Worm (Caenorhabditis elegans) whole organism, early embryonic: ENCODE data around the gene T07H8.11.

Experiments used
- B0310.2 ChIP-seq: sonication (generic microtip); optimal IDR thresholded peaks from 2 replicates; lab custom pipeline; 2016; ENCODE audit warnings: mild to moderate bottlenecking, missing genetic modification characterization, missing compliant biosample characterization
- F13C5.2 ChIP-seq: sonication (generic microtip); optimal IDR thresholded peaks from 2 replicates; lab custom pipeline; 2017; ENCODE audit warnings: mild to moderate bottlenecking, missing genetic modification characterization, inconsistent platforms, missing compliant biosample characterization
- aly-1 ChIP-seq: sonication (generic microtip); optimal IDR thresholded peaks from 2 replicates; lab custom pipeline; 2016; ENCODE audit warnings: missing genetic modification characterization, missing compliant biosample characterization
- ama-1 ChIP-seq: fragments of 150-350 bp; optimal IDR thresholded peaks from 2 replicates; lab custom pipeline; 2014
- ceh-13 ChIP-seq: fragments of 200-800 bp; sonication (Bioruptor generic); optimal IDR thresholded peaks from 2 replicates; lab custom pipeline; 2018; ENCODE audit warnings: mild to moderate bottlenecking, missing genetic modification characterization, missing compliant biosample characterization
- ceh-36 ChIP-seq: sonication (generic microtip); optimal IDR thresholded peaks from 2 replicates; lab custom pipeline; 2016; ENCODE audit warnings: missing genetic modification characterization, inconsistent platforms, missing compliant biosample characterization
- ets-7 ChIP-seq: sonication (generic microtip); optimal IDR thresholded peaks from 2 replicates; lab custom pipeline; 2016; ENCODE audit warnings: missing genotype, missing genetic modification characterization, missing compliant biosample characterization
- flt-1 ChIP-seq: fragments of 200-800 bp; sonication (Bioruptor generic); IDR thresholded peaks from 2 replicates; pipeline ENCODE4 v1.3.6; 2022; ENCODE audit warnings: missing genetic modification characterization, missing compliant biosample characterization
- hmbx-1 ChIP-seq: sonication (generic microtip); optimal IDR thresholded peaks from 2 replicates; lab custom pipeline; 2016; ENCODE audit warnings: mild to moderate bottlenecking, missing genetic modification characterization, missing compliant biosample characterization
- hmg-4 ChIP-seq: fragments of 200-800 bp; sonication (Bioruptor generic); optimal IDR thresholded peaks from 2 replicates; lab custom pipeline; 2018; ENCODE audit warnings: mild to moderate bottlenecking, missing genetic modification characterization, missing compliant biosample characterization
- hnd-1 ChIP-seq: sonication (generic microtip); optimal IDR thresholded peaks from 2 replicates; lab custom pipeline; 2016; ENCODE audit warnings: missing genetic modification characterization, missing compliant biosample characterization
- pes-1 ChIP-seq: fragments of 200-800 bp; sonication (Bioruptor generic); IDR thresholded peaks from 2 replicates; pipeline ENCODE4 v1.3.6; 2022; ENCODE audit warnings: missing genetic modification reagents, missing genetic modification characterization, missing compliant biosample characterization
- scrt-1 ChIP-seq: fragments of 200-800 bp; sonication (Bioruptor generic); IDR thresholded peaks from 2 replicates; pipeline ENCODE4 v1.3.6; 2022; ENCODE audit warnings: missing genetic modification characterization, missing compliant biosample characterization
- sea-1 ChIP-seq: fragments of 200-800 bp; sonication (Bioruptor generic); conservative IDR thresholded peaks from 2 replicates; pipeline ENCODE4 v1.3.6; 2022; ENCODE audit warnings: missing genetic modification characterization, missing compliant biosample characterization
- tbx-11 ChIP-seq: fragments of 200-800 bp; sonication (Bioruptor generic); IDR thresholded peaks from 2 replicates; pipeline ENCODE4 v1.3.6; 2022; ENCODE audit warnings: missing genetic modification characterization, missing compliant biosample characterization
- tbx-37 ChIP-seq: fragments of 200-800 bp; sonication (Bioruptor generic); conservative IDR thresholded peaks from 2 replicates; pipeline ENCODE4 v1.3.6; 2022; ENCODE audit warnings: missing genetic modification reagents, missing genetic modification characterization, missing compliant biosample characterization
- tra-4 ChIP-seq: sonication (generic microtip); optimal IDR thresholded peaks from 2 replicates; lab custom pipeline; 2017; ENCODE audit warnings: missing genetic modification characterization, missing compliant biosample characterization

T07H8.11 gene

ce11 chrV:6948225-6948624 lies 3.0 kb downstream of the T07H8.11 start, which contains the start of gene Y57E12B.1:
Y57E12B.1 (plus strand) TSS chrV:6948525.
- TF ChIP-seq pes-1 (GFP tag; lab: Robert Waterston, UW) (no peak), ceh-13 (GFP tag; lab: Kevin White, UChicago) (no peak), B0310.2 (no peak), tbx-11 (GFP tag; lab: Robert Waterston, UW) (no peak), flt-1 (GFP tag; lab: Robert Waterston, UW) (no peak), ets-7 (tag; lab: Kevin White, UChicago) (no peak), tbx-37 (no peak), ceh-36 (tag; lab: Kevin White, UChicago) (no peak), sea-1 (GFP tag; lab: Robert Waterston, UW) (no peak), hmg-4 (no peak), hnd-1 (tag; lab: Kevin White, UChicago) (no peak), scrt-1 (GFP tag; lab: Robert Waterston, UW) (no peak)

ce11 chrV:6947442-6947841 lies 3.8 kb downstream of the T07H8.11 start, which contains the start of gene Y57E12B.4:
Y57E12B.4 (minus strand) TSS chrV:6947542.
- no peak for TF ChIP-seq hmbx-1 (tag; lab: Kevin White, UChicago)

- TF ChIP-seq pes-1 (GFP tag; lab: Robert Waterston, UW) (no peak), B0310.2 (no peak)
Measured at ce11 chrV:6935878-6936277, 15.3 kb downstream of the T07H8.11 start, which contains the start of gene Y57E12B.10. Y57E12B.10 (minus strand) TSS chrV:6935978.

ce11 chrV:6934212-6934611 lies 17.0 kb downstream of the T07H8.11 start, which contains the start of gene lipl-6:
lipl-6 (minus strand) TSS chrV:6934312.
- no peak for TF ChIP-seq sea-1 (GFP tag; lab: Robert Waterston, UW)

- TF ChIP-seq tra-4 (tag; lab: Kevin White, UChicago) (no peak), ets-7 (tag; lab: Kevin White, UChicago) (no peak), tbx-11 (GFP tag; lab: Robert Waterston, UW) (no peak), ceh-13 (GFP tag; lab: Kevin White, UChicago) (no peak), flt-1 (GFP tag; lab: Robert Waterston, UW) (no peak), ceh-36 (tag; lab: Kevin White, UChicago) (no peak)
Measured at ce11 chrV:6930284-6930683, 20.9 kb downstream of the T07H8.11 start.

- TF ChIP-seq ceh-13 (GFP tag; lab: Kevin White, UChicago) (no peak), B0310.2 (no peak), tbx-11 (GFP tag; lab: Robert Waterston, UW) (no peak), ceh-36 (tag; lab: Kevin White, UChicago) (no peak), scrt-1 (GFP tag; lab: Robert Waterston, UW) (no peak), ama-1 (lab: Kevin White, UChicago) (no peak), tbx-37 (no peak), ets-7 (tag; lab: Kevin White, UChicago) (no peak), pes-1 (GFP tag; lab: Robert Waterston, UW) (no peak), F13C5.2 (tag; lab: Kevin White, UChicago) (no peak), sea-1 (GFP tag; lab: Robert Waterston, UW) (no peak)
Measured at ce11 chrV:6928938-6929337, 22.3 kb downstream of the T07H8.11 start, which contains the start of gene unc-68. unc-68 (minus strand) TSS chrV:6929038.

ce11 chrV:6926633-6927032 lies 24.6 kb downstream of the T07H8.11 start:
- TF ChIP-seq tra-4 (tag; lab: Kevin White, UChicago) (no peak), scrt-1 (GFP tag; lab: Robert Waterston, UW) (no peak), hmbx-1 (tag; lab: Kevin White, UChicago) (no peak), aly-1 (tag; lab: Kevin White, UChicago) (no peak), F13C5.2 (tag; lab: Kevin White, UChicago) (no peak), hmg-4 (no peak), ceh-36 (tag; lab: Kevin White, UChicago) (no peak), B0310.2 (no peak), tbx-37 (no peak), pes-1 (GFP tag; lab: Robert Waterston, UW) (no peak), sea-1 (GFP tag; lab: Robert Waterston, UW) (no peak), ets-7 (tag; lab: Kevin White, UChicago) (no peak), hnd-1 (tag; lab: Kevin White, UChicago) (no peak), ama-1 (lab: Kevin White, UChicago) (no peak), ceh-13 (GFP tag; lab: Kevin White, UChicago) (no peak), flt-1 (GFP tag; lab: Robert Waterston, UW) (no peak), tbx-11 (GFP tag; lab: Robert Waterston, UW) (no peak)

- TF ChIP-seq scrt-1 (GFP tag; lab: Robert Waterston, UW) (no peak), ceh-13 (GFP tag; lab: Kevin White, UChicago) (no peak), ets-7 (tag; lab: Kevin White, UChicago) (no peak), aly-1 (tag; lab: Kevin White, UChicago) (no peak), pes-1 (GFP tag; lab: Robert Waterston, UW) (no peak)
Measured at ce11 chrV:6919251-6919650, 32.0 kb downstream of the T07H8.11 start.

ce11 chrV:6917280-6917679 lies 33.9 kb downstream of the T07H8.11 start:
- TF ChIP-seq hmbx-1 (tag; lab: Kevin White, UChicago) = no peak
- no peak for TF ChIP-seq ets-7 (tag; lab: Kevin White, UChicago)
- no peak for TF ChIP-seq tra-4 (tag; lab: Kevin White, UChicago)
- TF ChIP-seq aly-1 (tag; lab: Kevin White, UChicago) = no peak
- no peak for TF ChIP-seq sea-1 (GFP tag; lab: Robert Waterston, UW)
- TF ChIP-seq hmg-4 = no peak
- no peak for TF ChIP-seq ceh-13 (GFP tag; lab: Kevin White, UChicago)
- TF ChIP-seq F13C5.2 (tag; lab: Kevin White, UChicago) = no peak
- no peak for TF ChIP-seq flt-1 (GFP tag; lab: Robert Waterston, UW)
- no peak for TF ChIP-seq ceh-36 (tag; lab: Kevin White, UChicago)
- no peak for TF ChIP-seq tbx-11 (GFP tag; lab: Robert Waterston, UW)
- TF ChIP-seq B0310.2 = no peak
- TF ChIP-seq scrt-1 (GFP tag; lab: Robert Waterston, UW) = no peak
- TF ChIP-seq tbx-37 = no peak
- no peak for TF ChIP-seq hnd-1 (tag; lab: Kevin White, UChicago)
- no peak for TF ChIP-seq pes-1 (GFP tag; lab: Robert Waterston, UW)
- TF ChIP-seq ama-1 (lab: Kevin White, UChicago) = no peak
